Fruit fly (Drosophila melanogaster) whole organism, embryonic: ENCODE measurements around the gene Elp3.
A peak's percentile ranks its signal among the peaks of the same experiment; 100 is the strongest.

Experiments used
- Adf1 ChIP-seq: fragments of 200-800 bp; sonication (Bioruptor generic); IDR thresholded peaks from 2 replicates; pipeline ENCODE4 v1.3.6; 2022; ENCODE audit warnings: missing biosample characterization, missing genetic modification characterization
- Aef1 ChIP-seq: fragments of 200-800 bp; sonication (Bioruptor generic); IDR thresholded peaks from 3 replicates; pipeline ENCODE4 v1.3.6; 2022; ENCODE audit warnings: missing biosample characterization, missing genetic modification characterization
- Antp ChIP-seq: fragments of 200-800 bp; sonication (Bioruptor generic); optimal IDR thresholded peaks from 3 replicates; lab custom pipeline; 2016; ENCODE audit warnings: missing biosample characterization, missing genetic modification characterization
- CG10959 ChIP-seq: fragments of 200-800 bp; sonication (Bioruptor generic); IDR thresholded peaks from 2 replicates; pipeline ENCODE4 v1.3.6; 2022; ENCODE audit warnings: missing biosample characterization, missing genetic modification characterization
- CG11398 ChIP-seq: fragments of 200-800 bp; sonication (Bioruptor generic); optimal IDR thresholded peaks from 2 replicates; lab custom pipeline; 2016; ENCODE audit warnings: missing biosample characterization, missing genetic modification characterization
- CG12299 ChIP-seq: fragments of 200-800 bp; sonication (Bioruptor generic); optimal IDR thresholded peaks from 2 replicates; lab custom pipeline; 2018; ENCODE audit warnings: missing biosample characterization, mild to moderate bottlenecking, missing genetic modification characterization
- CG12391 ChIP-seq: fragments of 200-800 bp; sonication (Bioruptor generic); optimal IDR thresholded peaks from 3 replicates; lab custom pipeline; 2018; ENCODE audit warnings: missing biosample characterization, mild to moderate bottlenecking, missing genetic modification characterization, moderate library complexity
- CG13775 ChIP-seq: fragments of 200-800 bp; sonication (Bioruptor generic); optimal IDR thresholded peaks from 3 replicates; lab custom pipeline; 2017; ENCODE audit warnings: missing biosample characterization, mild to moderate bottlenecking, missing genetic modification characterization
- CG15479 ChIP-seq: fragments of 200-800 bp; sonication (Bioruptor generic); optimal IDR thresholded peaks from 3 replicates; lab custom pipeline; 2019; ENCODE audit warnings: missing biosample characterization, mild to moderate bottlenecking, missing genetic modification characterization, moderate library complexity
- CG17328 ChIP-seq: fragments of 200-800 bp; sonication (Bioruptor generic); IDR thresholded peaks from 2 replicates; pipeline ENCODE4 v1.3.6; 2022; ENCODE audit warnings: missing biosample characterization, missing genetic modification characterization
- CG17612 ChIP-seq: fragments of 200-800 bp; sonication (Bioruptor generic); IDR thresholded peaks from 2 replicates; pipeline ENCODE4 v1.3.6; 2022; ENCODE audit warnings: missing biosample characterization, missing genetic modification characterization
- CG17829 ChIP-seq: fragments of 200-800 bp; optimal IDR thresholded peaks from 2 replicates; lab custom pipeline; 2019; ENCODE audit warnings: missing biosample characterization, mild to moderate bottlenecking, missing genetic modification characterization, moderate library complexity
- CG2120 ChIP-seq: fragments of 200-800 bp; sonication (Bioruptor generic); optimal IDR thresholded peaks from 3 replicates; lab custom pipeline; 2016; ENCODE audit warnings: missing biosample characterization, missing genetic modification characterization
- CG34376 ChIP-seq: fragments of 200-800 bp; sonication (Bioruptor generic); optimal IDR thresholded peaks from 2 replicates; lab custom pipeline; 2018; ENCODE audit warnings: missing biosample characterization, mild to moderate bottlenecking, missing genetic modification characterization
- CG3847 ChIP-seq: fragments of 200-800 bp; sonication (Bioruptor generic); IDR thresholded peaks from 2 replicates; pipeline ENCODE4 v1.3.6; 2022; ENCODE audit warnings: missing biosample characterization, missing genetic modification characterization
- CG3995 ChIP-seq: fragments of 200-800 bp; sonication (Bioruptor generic); optimal IDR thresholded peaks from 3 replicates; lab custom pipeline; 2016; ENCODE audit warnings: missing biosample characterization, missing genetic modification characterization
- CG4360 ChIP-seq: fragments of 200-800 bp; sonication (Bioruptor generic); IDR thresholded peaks from 2 replicates; pipeline ENCODE4 v1.3.6; 2022; ENCODE audit warnings: missing biosample characterization, missing genetic modification characterization
- CG4854 ChIP-seq: fragments of 200-800 bp; sonication (Bioruptor generic); optimal IDR thresholded peaks from 2 replicates; lab custom pipeline; 2016; ENCODE audit warnings: missing biosample characterization, missing genetic modification characterization, inconsistent platforms
- CG8290 ChIP-seq, 3 experiments: fragments of 200-800 bp; sonication (Bioruptor generic); optimal IDR thresholded peaks; 2 replicates each; lab custom pipeline; 2016 to 2019; ENCODE audit warnings: missing biosample characterization in 3 of 3, missing genetic modification characterization in 3 of 3, mild to moderate bottlenecking in 2 of 3, moderate library complexity in 1 of 3
- CG8388 ChIP-seq: fragments of 200-800 bp; sonication (Bioruptor generic); optimal IDR thresholded peaks from 2 replicates; lab custom pipeline; 2019; ENCODE audit warnings: missing biosample characterization, mild to moderate bottlenecking, missing genetic modification characterization, moderate library complexity
- CG9215 ChIP-seq: fragments of 200-800 bp; sonication (Bioruptor generic); IDR thresholded peaks from 2 replicates; pipeline ENCODE4 v1.3.6; 2022; ENCODE audit warnings: missing biosample characterization, missing genetic modification characterization
- CG9932 ChIP-seq: fragments of 200-800 bp; sonication (Bioruptor generic); IDR thresholded peaks from 2 replicates; pipeline ENCODE4 v1.3.6; 2022; ENCODE audit warnings: missing biosample characterization, missing genetic modification characterization
- CHES-1-like ChIP-seq: fragments of 200-800 bp; sonication (Bioruptor generic); optimal IDR thresholded peaks from 2 replicates; lab custom pipeline; 2016; ENCODE audit warnings: missing biosample characterization, missing genetic modification characterization
- Chrac-16 ChIP-seq: fragments of 200-800 bp; sonication (Bioruptor generic); optimal IDR thresholded peaks from 3 replicates; lab custom pipeline; 2016; ENCODE audit warnings: missing biosample characterization, missing genetic modification characterization
- CoRest ChIP-seq: fragments of 200-800 bp; sonication (Bioruptor generic); optimal IDR thresholded peaks from 3 replicates; lab custom pipeline; 2018; ENCODE audit warnings: missing biosample characterization, mild to moderate bottlenecking, missing genetic modification characterization, moderate library complexity
- CrebB ChIP-seq: fragments of 200-800 bp; sonication (Bioruptor generic); optimal IDR thresholded peaks from 3 replicates; lab custom pipeline; 2018; ENCODE audit warnings: missing biosample characterization, mild to moderate bottlenecking, missing genetic modification characterization
- Fer3 ChIP-seq: fragments of 200-800 bp; sonication (Bioruptor generic); optimal IDR thresholded peaks from 2 replicates; lab custom pipeline; 2018; ENCODE audit warnings: missing biosample characterization, mild to moderate bottlenecking, missing genetic modification characterization, moderate library complexity
- HHEX ChIP-seq: fragments of 200-800 bp; sonication (Bioruptor generic); optimal IDR thresholded peaks from 3 replicates; lab custom pipeline; 2017; ENCODE audit warnings: missing biosample characterization, mild to moderate bottlenecking, missing genetic modification characterization, missing genetic modification reagents
- Hsf ChIP-seq: fragments of 200-800 bp; sonication (Bioruptor generic); optimal IDR thresholded peaks from 3 replicates; lab custom pipeline; 2016; ENCODE audit warnings: missing biosample characterization, missing genetic modification characterization
- Meics ChIP-seq: fragments of 200-800 bp; sonication (Bioruptor generic); optimal IDR thresholded peaks from 2 replicates; lab custom pipeline; 2017; ENCODE audit warnings: missing biosample characterization, mild to moderate bottlenecking, missing genetic modification characterization
- Nf-YA ChIP-seq: fragments of 200-800 bp; sonication (Bioruptor generic); IDR thresholded peaks from 2 replicates; pipeline ENCODE4 v1.3.6; 2022; ENCODE audit warnings: missing biosample characterization, missing genetic modification characterization
- NfI ChIP-seq: fragments of 200-800 bp; sonication (Bioruptor generic); optimal IDR thresholded peaks from 3 replicates; lab custom pipeline; 2018; ENCODE audit warnings: missing biosample characterization, mild to moderate bottlenecking, missing genetic modification characterization, moderate library complexity
- Sox100B ChIP-seq: fragments of 200-800 bp; sonication (Bioruptor generic); optimal IDR thresholded peaks from 3 replicates; lab custom pipeline; 2018; ENCODE audit warnings: missing biosample characterization, mild to moderate bottlenecking, missing genetic modification characterization
- Stat92E ChIP-seq, 3 experiments: fragments of >200 bp in 2 of 3; fragments of 200-800 bp in 1 of 3; sonication (Bioruptor generic) in 1 of 3; optimal IDR thresholded peaks; 2 replicates each; lab custom pipeline; 2017 to 2019; ENCODE audit warnings: missing biosample characterization in 3 of 3, missing genetic modification characterization in 3 of 3, mild to moderate bottlenecking in 1 of 3, moderate library complexity in 1 of 3
- ap ChIP-seq: fragments of 200-800 bp; sonication (Bioruptor generic); IDR thresholded peaks from 2 replicates; pipeline ENCODE4 v1.3.6; 2022; ENCODE audit warnings: missing biosample characterization, missing genetic modification characterization
- bab2 ChIP-seq: fragments of 200-800 bp; sonication (Bioruptor generic); optimal IDR thresholded peaks from 2 replicates; lab custom pipeline; 2016; ENCODE audit warnings: missing biosample characterization, missing genetic modification characterization
- bowl ChIP-seq: fragments of 200-800 bp; sonication (Bioruptor generic); IDR thresholded peaks from 2 replicates; pipeline ENCODE4 v1.3.6; 2022; ENCODE audit warnings: missing biosample characterization, missing genetic modification characterization
- cas ChIP-seq: fragments of 200-800 bp; sonication (Bioruptor generic); IDR thresholded peaks from 2 replicates; pipeline ENCODE4 v1.3.6; 2022; ENCODE audit warnings: missing biosample characterization, missing genetic modification characterization
- cato ChIP-seq: fragments of 200-800 bp; sonication (Bioruptor generic); optimal IDR thresholded peaks from 2 replicates; lab custom pipeline; 2016; ENCODE audit warnings: missing biosample characterization, missing genetic modification characterization, borderline replicate concordance
- ci ChIP-seq: fragments of 200-800 bp; sonication (Bioruptor generic); IDR thresholded peaks from 3 replicates; pipeline ENCODE4 v1.3.6; 2022; ENCODE audit warnings: missing biosample characterization, missing genetic modification characterization
- dmrt11E ChIP-seq: fragments of 200-800 bp; sonication (Bioruptor generic); optimal IDR thresholded peaks from 3 replicates; lab custom pipeline; 2018; ENCODE audit warnings: missing biosample characterization, mild to moderate bottlenecking, missing genetic modification characterization, moderate library complexity
- gsb ChIP-seq: fragments of 200-800 bp; sonication (Bioruptor generic); IDR thresholded peaks from 2 replicates; pipeline ENCODE4 v1.3.6; 2022; ENCODE audit warnings: missing biosample characterization, missing genetic modification characterization
- her ChIP-seq: fragments of 200-800 bp; sonication (Bioruptor generic); optimal IDR thresholded peaks from 2 replicates; lab custom pipeline; 2016; ENCODE audit warnings: missing biosample characterization, missing genetic modification characterization
- insv ChIP-seq, 2 experiments: fragments of 200-800 bp; sonication (Bioruptor generic); optimal IDR thresholded peaks; 3 replicates each; lab custom pipeline; 2016 to 2018; ENCODE audit warnings: missing biosample characterization in 2 of 2, missing genetic modification characterization in 2 of 2
- mirr ChIP-seq: fragments of 200-800 bp; sonication (Bioruptor generic); optimal IDR thresholded peaks from 3 replicates; lab custom pipeline; 2018; ENCODE audit warnings: missing biosample characterization, mild to moderate bottlenecking, missing genetic modification characterization
- otp ChIP-seq: fragments of 200-800 bp; sonication (Bioruptor generic); IDR thresholded peaks from 3 replicates; pipeline ENCODE4, ENCODE4 v1.3.6; 2022; ENCODE audit warnings: missing biosample characterization, missing genetic modification characterization
- sens ChIP-seq: fragments of 200-800 bp; sonication (Bioruptor generic); peaks from one replicate; lab custom pipeline; 2016; ENCODE audit warnings: missing biosample characterization, missing genetic modification characterization
- slbo ChIP-seq: fragments of 200-800 bp; sonication (Bioruptor generic); IDR thresholded peaks from 2 replicates; pipeline ENCODE4 v1.3.6; 2022; ENCODE audit warnings: missing biosample characterization, missing genetic modification characterization
- sr ChIP-seq: fragments of 200-800 bp; sonication (Bioruptor generic); IDR thresholded peaks from 3 replicates; pipeline ENCODE4 v1.3.6; 2022; ENCODE audit warnings: missing biosample characterization, missing genetic modification characterization
- trem ChIP-seq: fragments of 200-800 bp; optimal IDR thresholded peaks from 3 replicates; lab custom pipeline; 2019; ENCODE audit warnings: missing biosample characterization, mild to moderate bottlenecking, missing genetic modification characterization, moderate library complexity
- twi ChIP-seq: fragments of 200-800 bp; optimal IDR thresholded peaks from 2 replicates; lab custom pipeline; 2019; ENCODE audit warnings: missing biosample characterization, mild to moderate bottlenecking, missing genetic modification characterization, moderate library complexity

The Elp3 gene

DNA sequence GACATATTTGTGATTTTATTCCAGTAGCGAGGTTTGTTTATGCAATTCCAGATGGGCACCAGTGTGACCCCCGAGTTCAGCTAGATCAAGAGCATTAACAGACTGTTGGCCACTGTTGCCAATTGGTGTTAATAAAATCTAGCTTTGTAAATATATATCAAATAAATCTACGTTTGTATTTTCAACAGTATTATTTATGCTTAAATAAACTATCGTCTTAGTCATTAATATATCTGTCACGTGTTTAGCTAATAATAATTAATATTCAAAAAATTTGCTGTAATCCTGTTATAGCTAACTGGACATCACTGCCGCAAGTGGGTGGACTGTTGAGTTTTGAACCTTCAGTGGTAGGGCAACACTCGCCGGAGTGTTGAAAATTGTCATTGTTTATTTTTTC lies 15.0 kb downstream of the Elp3 start, which contains the start of the genes mRpL27 and CG15435 (continued):
- TF ChIP-seq her (GFP tag; lab: Kevin White, UChicago) (no peak), Hsf (GFP tag; lab: Kevin White, UChicago) (peak; percentile 63), dmrt11E (tag; lab: Kevin White, UChicago) (peak; percentile 24), CG12391 (tag; lab: Kevin White, UChicago) (peak; percentile 68), bab2 (no peak), CG4854 (GFP tag; lab: Kevin White, UChicago) (peak; percentile 88), CG2120 (GFP tag; lab: Kevin White, UChicago) (peak; percentile 68), cato (peak; percentile 11), Antp (no peak), CG11398 (GFP tag; lab: Kevin White, UChicago) (no peak), Aef1 (GFP tag; lab: Robert Waterston, UW) (no peak), CG17612 (GFP tag; lab: Robert Waterston, UW) (no peak), otp (GFP tag; lab: Robert Waterston, UW) (no peak), CHES-1-like (no peak), CG15479 (GFP tag; lab: Kevin White, UChicago) (peak; percentile 70), NfI (GFP tag; lab: Kevin White, UChicago) (peak; percentile 40), CG17328 (GFP tag; lab: Robert Waterston, UW) (0 out of 2 replicates have a peak, but pooled peaks have one; percentile 17), Stat92E (GFP tag; optimal IDR thresholded peaks at IDR 0.05; lab: Kevin White, UChicago) (peak in 1 of 3 experiments; percentile 60), CG12299 (tag; lab: Kevin White, UChicago) (peak; percentile 58), Nf-YA (GFP tag; lab: Robert Waterston, UW) (no peak), CG3995 (peak; percentile 4), CG17829 (tag; lab: Kevin White, UChicago) (peak; percentile 59), Meics (no peak), CG9932 (peak; percentile 48), mirr (GFP tag; lab: Kevin White, UChicago) (no peak), CoRest (peak; percentile 61), CrebB (tag; lab: Kevin White, UChicago) (no peak), ci (GFP tag; lab: Robert Waterston, UW) (no peak), CG4360 (GFP tag; lab: Robert Waterston, UW) (no peak), CG10959 (GFP tag; lab: Robert Waterston, UW) (no peak), CG34376 (peak; percentile 31), Sox100B (GFP tag; lab: Kevin White, UChicago) (no peak), CG9215 (no peak), CG3847 (GFP tag; lab: Robert Waterston, UW) (peak; percentile 67), sens (GFP tag; lab: Kevin White, UChicago) (peak; percentile 67), slbo (GFP tag; lab: Robert Waterston, UW) (peak; percentile 55; the same call in 1 of the 2 replicates), CG13775 (GFP tag; lab: Kevin White, UChicago) (peak; percentile 19), CG8290 (GFP tag; optimal IDR thresholded peaks at IDR 0.05; lab: Kevin White, UChicago) (peak; percentile 16), CG8290 (tag; optimal IDR thresholded peaks at IDR 0.05; lab: Kevin White, UChicago) (peak in 1 of 2 experiments; percentile 36), HHEX (peak; percentile 34), twi (peak; percentile 65), CG8388 (GFP tag; lab: Kevin White, UChicago) (no peak), bowl (no peak), sr (GFP tag; lab: Robert Waterston, UW) (0 out of 3 replicates have a peak, but pooled peaks have one; percentile 22), gsb (GFP tag; lab: Robert Waterston, UW) (no peak), insv (GFP tag; optimal IDR thresholded peaks at IDR 0.05; lab: Kevin White, UChicago) (no peak), ap (no peak), trem (tag; lab: Kevin White, UChicago) (peak; percentile 75), cas (GFP tag; lab: Robert Waterston, UW) (no peak), Fer3 (tag; lab: Kevin White, UChicago) (peak; percentile 44), Adf1 (no peak), Chrac-16 (peak; percentile 17)
